Fruit fly (Drosophila melanogaster): ENCODE measurements around the gene Alg14.

dm6 chrX:15464531-15464930 is 7.4 kb upstream of the Alg14 start:
- TF ChIP-seq pan (optimal IDR thresholded peaks at IDR 0.05) (no peak), psq (optimal IDR thresholded peaks at IDR 0.05) (no peak), Dll (optimal IDR thresholded peaks at IDR 0.05) (no peak), EcR (GFP tag; optimal IDR thresholded peaks at IDR 0.05) (no peak), usp (GFP tag; optimal IDR thresholded peaks at IDR 0.05) (no peak)
